Fruit fly (Drosophila melanogaster) whole organism, embryonic: ENCODE results near the gene SP555.
A peak's percentile ranks its signal among the peaks of the same experiment; 100 is the strongest.

Experiments
- Ada2b ChIP-seq: fragments of 200-800 bp; sonication (Bioruptor generic); IDR thresholded peaks from 2 replicates; pipeline ENCODE4 v1.3.6; 2022; ENCODE audit warnings: missing biosample characterization, missing genetic modification characterization
- B-H1 ChIP-seq: fragments of 200-800 bp; sonication (Bioruptor generic); IDR thresholded peaks from 3 replicates; pipeline ENCODE4 v1.3.6; 2022; ENCODE audit warnings: missing biosample characterization, missing genetic modification characterization
- BEAF-32 ChIP-seq: fragments of 200-800 bp; sonication (Bioruptor generic); optimal IDR thresholded peaks from 3 replicates; lab custom pipeline; 2017; ENCODE audit warnings: missing biosample characterization, missing genetic modification characterization, mild to moderate bottlenecking, moderate library complexity, missing genetic modification reagents
- CG11504 ChIP-seq: fragments of 200-800 bp; sonication (Bioruptor generic); optimal IDR thresholded peaks from 3 replicates; lab custom pipeline; 2019; ENCODE audit warnings: missing biosample characterization, mild to moderate bottlenecking, missing genetic modification characterization, moderate library complexity
- CG14441 ChIP-seq: fragments of 200-800 bp; sonication (Bioruptor generic); IDR thresholded peaks from 2 replicates; pipeline ENCODE4 v1.3.6; 2022; ENCODE audit warnings: missing biosample characterization, missing genetic modification characterization
- CG14965 ChIP-seq: fragments of 200-800 bp; sonication (Bioruptor generic); optimal IDR thresholded peaks from 2 replicates; lab custom pipeline; 2016; ENCODE audit warnings: missing biosample characterization, missing genetic modification characterization, borderline replicate concordance
- CG1603 ChIP-seq: fragments of 200-800 bp; sonication (Bioruptor generic); optimal IDR thresholded peaks from 2 replicates; lab custom pipeline; 2019; ENCODE audit warnings: missing biosample characterization, mild to moderate bottlenecking, missing genetic modification characterization, moderate library complexity
- CG17361 ChIP-seq: fragments of 200-800 bp; sonication (Bioruptor generic); IDR thresholded peaks from 3 replicates; pipeline ENCODE4 v1.3.6; 2022; ENCODE audit warnings: missing biosample characterization, missing genetic modification characterization
- CG30431 ChIP-seq: fragments of 200-800 bp; sonication (Bioruptor generic); optimal IDR thresholded peaks from 2 replicates; lab custom pipeline; 2017; ENCODE audit warnings: missing biosample characterization, missing genetic modification characterization
- CG3163 ChIP-seq: fragments of 200-800 bp; sonication (Bioruptor generic); optimal IDR thresholded peaks from 3 replicates; lab custom pipeline; 2016; ENCODE audit warnings: missing biosample characterization, missing genetic modification characterization
- CG4282 ChIP-seq: fragments of 200-800 bp; sonication (Bioruptor generic); optimal IDR thresholded peaks from 2 replicates; lab custom pipeline; 2016; ENCODE audit warnings: missing biosample characterization, missing genetic modification characterization
- CG4707 ChIP-seq: fragments of 200-800 bp; sonication (Bioruptor generic); optimal IDR thresholded peaks from 2 replicates; lab custom pipeline; 2018; ENCODE audit warnings: missing biosample characterization, mild to moderate bottlenecking, missing genetic modification characterization, moderate library complexity
- CG4854 ChIP-seq: fragments of 200-800 bp; sonication (Bioruptor generic); optimal IDR thresholded peaks from 2 replicates; lab custom pipeline; 2016; ENCODE audit warnings: missing biosample characterization, missing genetic modification characterization, inconsistent platforms
- CG7357 ChIP-seq: fragments of 200-800 bp; sonication (Bioruptor generic); IDR thresholded peaks from 3 replicates; pipeline ENCODE4 v1.3.6; 2022; ENCODE audit warnings: missing biosample characterization, missing genetic modification characterization
- CG7928 ChIP-seq: fragments of 200-800 bp; sonication (Bioruptor generic); optimal IDR thresholded peaks from 2 replicates; lab custom pipeline; 2017; ENCODE audit warnings: missing biosample characterization, mild to moderate bottlenecking, missing genetic modification characterization
- CG9932 ChIP-seq: fragments of 200-800 bp; sonication (Bioruptor generic); IDR thresholded peaks from 2 replicates; pipeline ENCODE4 v1.3.6; 2022; ENCODE audit warnings: missing biosample characterization, missing genetic modification characterization
- Dip3 ChIP-seq: fragments of 200-800 bp; sonication (Bioruptor generic); optimal IDR thresholded peaks from 3 replicates; lab custom pipeline; 2016; ENCODE audit warnings: missing biosample characterization, missing genetic modification characterization
- Dll ChIP-seq: fragments of 200-800 bp; sonication (Bioruptor generic); IDR thresholded peaks from 4 replicates; pipeline ENCODE4 v1.3.6; 2022; ENCODE audit warnings: missing biosample characterization, missing genetic modification characterization; ENCODE audit not compliant: partially characterized antibody
- Fer3 ChIP-seq: fragments of 200-800 bp; sonication (Bioruptor generic); optimal IDR thresholded peaks from 2 replicates; lab custom pipeline; 2018; ENCODE audit warnings: missing biosample characterization, mild to moderate bottlenecking, missing genetic modification characterization, moderate library complexity
- HLH4C ChIP-seq: fragments of 200-800 bp; sonication (Bioruptor generic); IDR thresholded peaks from 3 replicates; pipeline ENCODE4 v1.3.6; 2022; ENCODE audit warnings: missing biosample characterization, missing genetic modification characterization; ENCODE audit not compliant: partially characterized antibody
- Hr51 ChIP-seq, 2 experiments: fragments of 200-800 bp; sonication (Bioruptor generic); optimal IDR thresholded peaks; 2 replicates in 1 of 2; 3 replicates in 1 of 2; lab custom pipeline; 2016 to 2018; ENCODE audit warnings: missing biosample characterization in 2 of 2, missing genetic modification characterization in 2 of 2, mild to moderate bottlenecking in 1 of 2, moderate library complexity in 1 of 2
- Lim3 ChIP-seq: fragments of 200-800 bp; sonication (Bioruptor generic); IDR thresholded peaks from 2 replicates; pipeline ENCODE4 v1.3.6; 2022; ENCODE audit warnings: missing biosample characterization, missing genetic modification characterization
- MBD-R2 ChIP-seq: fragments of 200-800 bp; sonication (Bioruptor generic); IDR thresholded peaks from 2 replicates; pipeline ENCODE4 v1.3.6; 2022; ENCODE audit warnings: missing biosample characterization, missing genetic modification characterization
- Mes4 ChIP-seq: fragments of 200-800 bp; sonication (Bioruptor generic); optimal IDR thresholded peaks from 2 replicates; lab custom pipeline; 2016; ENCODE audit warnings: missing biosample characterization, missing genetic modification characterization
- Oaz ChIP-seq: fragments of 200-800 bp; sonication (Bioruptor generic); IDR thresholded peaks from 2 replicates; pipeline ENCODE4 v1.3.6; 2022; ENCODE audit warnings: missing biosample characterization, missing genetic modification characterization
- Ravus ChIP-seq: fragments of 200-800 bp; sonication (Bioruptor generic); IDR thresholded peaks from 2 replicates; pipeline ENCODE4 v1.3.6; 2022; ENCODE audit warnings: missing biosample characterization, missing genetic modification characterization
- Rx ChIP-seq: fragments of 200-800 bp; sonication (Bioruptor generic); IDR thresholded peaks from 2 replicates; pipeline ENCODE4 v1.3.6; 2022; ENCODE audit warnings: missing biosample characterization, missing genetic modification characterization
- Sin3A ChIP-seq: fragments of >200 bp; optimal IDR thresholded peaks from 2 replicates; lab custom pipeline; 2018
- Tbp ChIP-seq: fragments of >200 bp; optimal IDR thresholded peaks from 2 replicates; lab custom pipeline; 2018; ENCODE audit warnings: missing biosample characterization, missing genetic modification characterization
- ac ChIP-seq: fragments of 200-800 bp; sonication (Bioruptor generic); optimal IDR thresholded peaks from 3 replicates; lab custom pipeline; 2017; ENCODE audit warnings: missing biosample characterization, mild to moderate bottlenecking, missing genetic modification characterization
- az2 ChIP-seq: fragments of 200-800 bp; sonication (Bioruptor generic); optimal IDR thresholded peaks from 3 replicates; lab custom pipeline; 2016; ENCODE audit warnings: missing biosample characterization, missing genetic modification characterization
- chm ChIP-seq: fragments of 200-800 bp; sonication (Bioruptor generic); IDR thresholded peaks from 2 replicates; pipeline ENCODE4 v1.3.6; 2022; ENCODE audit warnings: missing biosample characterization, missing genetic modification characterization
- ci ChIP-seq: fragments of 200-800 bp; sonication (Bioruptor generic); IDR thresholded peaks from 3 replicates; pipeline ENCODE4 v1.3.6; 2022; ENCODE audit warnings: missing biosample characterization, missing genetic modification characterization
- corto ChIP-seq: fragments of 200-800 bp; sonication (Bioruptor generic); optimal IDR thresholded peaks from 2 replicates; lab custom pipeline; 2016; ENCODE audit warnings: missing biosample characterization, mild to moderate bottlenecking, missing genetic modification characterization, moderate library complexity
- crc ChIP-seq: fragments of 200-800 bp; sonication (Bioruptor generic); optimal IDR thresholded peaks from 2 replicates; lab custom pipeline; 2016; ENCODE audit warnings: missing biosample characterization, missing genetic modification characterization
- dpn ChIP-seq, 2 experiments: fragments of 200-800 bp; sonication (Bioruptor generic); optimal IDR thresholded peaks; 3 replicates each; lab custom pipeline; 2016; ENCODE audit warnings: missing biosample characterization in 2 of 2, missing genetic modification characterization in 2 of 2
- emc ChIP-seq: fragments of 200-800 bp; sonication (Bioruptor generic); optimal IDR thresholded peaks from 2 replicates; lab custom pipeline; 2016; ENCODE audit warnings: missing biosample characterization, missing genetic modification characterization
- gem ChIP-seq: fragments of 200-800 bp; sonication (Bioruptor generic); optimal IDR thresholded peaks from 2 replicates; lab custom pipeline; 2019; ENCODE audit warnings: missing biosample characterization, mild to moderate bottlenecking, missing genetic modification characterization, moderate library complexity
- grau ChIP-seq: fragments of 200-800 bp; optimal IDR thresholded peaks from 3 replicates; lab custom pipeline; 2019; ENCODE audit warnings: missing biosample characterization, mild to moderate bottlenecking, missing genetic modification characterization, moderate library complexity
- hth ChIP-seq: fragments of >200 bp; optimal IDR thresholded peaks from 2 replicates; lab custom pipeline; 2017; ENCODE audit warnings: inconsistent platforms
- ind ChIP-seq: fragments of 200-800 bp; sonication (Bioruptor generic); optimal IDR thresholded peaks from 3 replicates; lab custom pipeline; 2016; ENCODE audit warnings: missing biosample characterization, missing genetic modification characterization
- lov ChIP-seq, 2 experiments: fragments of 200-800 bp in 1 of 2; fragments of >200 bp in 1 of 2; sonication (Bioruptor generic) in 1 of 2; IDR thresholded peaks in 1 of 2; optimal IDR thresholded peaks in 1 of 2; 2 replicates in 1 of 2; 3 replicates in 1 of 2; pipeline versions ENCODE4 v1.3.6 to Lab custom; 2017 to 2022; ENCODE audit warnings: missing biosample characterization in 1 of 2, missing genetic modification characterization in 1 of 2
- onecut ChIP-seq: fragments of 200-800 bp; sonication (Bioruptor generic); IDR thresholded peaks from 2 replicates; pipeline ENCODE4 v1.3.6; 2022; ENCODE audit warnings: missing biosample characterization, missing genetic modification characterization
- prd ChIP-seq, 3 experiments: fragments of >200 bp in 2 of 3; fragments of 200-800 bp in 1 of 3; sonication (Bioruptor generic) in 1 of 3; optimal IDR thresholded peaks in 2 of 3; IDR thresholded peaks in 1 of 3; 2 replicates in 2 of 3; 3 replicates in 1 of 3; pipeline versions ENCODE4 v1.3.6 to Lab custom; 2017 to 2022; ENCODE audit warnings: missing biosample characterization in 1 of 3, missing genetic modification characterization in 1 of 3
- scrt ChIP-seq: fragments of 200-800 bp; sonication (Bioruptor generic); optimal IDR thresholded peaks from 2 replicates; lab custom pipeline; 2018; ENCODE audit warnings: missing biosample characterization, mild to moderate bottlenecking, missing genetic modification characterization, moderate library complexity
- sima ChIP-seq: fragments of 200-800 bp; sonication (Bioruptor generic); optimal IDR thresholded peaks from 2 replicates; lab custom pipeline; 2016; ENCODE audit warnings: missing biosample characterization, missing genetic modification characterization
- sisA ChIP-seq: fragments of 200-800 bp; sonication (Bioruptor generic); IDR thresholded peaks from 2 replicates; pipeline ENCODE4 v1.3.6; 2022; ENCODE audit warnings: missing biosample characterization, missing genetic modification characterization
- tio ChIP-seq: fragments of 200-800 bp; sonication (Bioruptor generic); optimal IDR thresholded peaks from 2 replicates; lab custom pipeline; 2017; ENCODE audit warnings: missing biosample characterization, missing genetic modification characterization, inconsistent platforms
- unpg ChIP-seq: fragments of 200-800 bp; sonication (Bioruptor generic); optimal IDR thresholded peaks from 3 replicates; lab custom pipeline; 2018; ENCODE audit warnings: missing biosample characterization, mild to moderate bottlenecking, missing genetic modification characterization, moderate library complexity
- wdn ChIP-seq: fragments of 200-800 bp; sonication (Bioruptor generic); IDR thresholded peaks from 2 replicates; pipeline ENCODE4 v1.3.6; 2022; ENCODE audit warnings: missing biosample characterization, missing genetic modification characterization

SP555 gene

dm6 chr2L:5059645-5060254 is 22.2 kb downstream of the SP555 start, which contains the start of gene Rpn11 (continued):
- TF ChIP-seq wdn (no peak), Lim3 (no peak), CG14441 (GFP tag; lab: Robert Waterston, UW) (peak; percentile 14; the same call in 1 of the 2 replicates), chm (no peak), CG1603 (tag; lab: Kevin White, UChicago) (peak; percentile 47), CG4282 (GFP tag; lab: Kevin White, UChicago) (no peak), B-H1 (GFP tag; lab: Robert Waterston, UW) (peak; percentile 41; the same call in 1 of the 3 replicates), ind (GFP tag; lab: Kevin White, UChicago) (peak; percentile 54), Rx (GFP tag; lab: Robert Waterston, UW) (no peak), Oaz (GFP tag; lab: Robert Waterston, UW) (no peak), CG7928 (GFP tag; lab: Kevin White, UChicago) (no peak), sima (GFP tag; lab: Kevin White, UChicago) (no peak), Fer3 (tag; lab: Kevin White, UChicago) (peak; percentile 66), dpn (GFP tag; optimal IDR thresholded peaks at IDR 0.05; lab: Kevin White, UChicago) (peak; percentile 51 to 75), Mes4 (GFP tag; lab: Kevin White, UChicago) (no peak), crc (GFP tag; lab: Kevin White, UChicago) (no peak), Sin3A (peak; percentile 6), onecut (GFP tag; lab: Robert Waterston, UW) (no peak), prd (optimal IDR thresholded peaks at IDR 0.05; lab: Kevin White, UChicago) (no peak), prd (GFP tag; IDR thresholded peaks at IDR 0.05; lab: Robert Waterston, UW) (peak; percentile 50), CG7357 (GFP tag; lab: Robert Waterston, UW) (0 out of 3 replicates have a peak, but pooled peaks have one; percentile 25), sisA (GFP tag; lab: Robert Waterston, UW) (peak; percentile 12; the same call in 1 of the 2 replicates), lov (optimal IDR thresholded peaks at IDR 0.05; lab: Kevin White, UChicago) (no peak), lov (GFP tag; IDR thresholded peaks at IDR 0.05; lab: Robert Waterston, UW) (no peak), CG17361 (GFP tag; lab: Robert Waterston, UW) (peak; percentile 86), MBD-R2 (GFP tag; lab: Robert Waterston, UW) (peak; percentile 73), Ada2b (GFP tag; lab: Robert Waterston, UW) (peak; percentile 41; the same call in 1 of the 2 replicates), CG14965 (GFP tag; lab: Kevin White, UChicago) (no peak), hth (lab: Kevin White, UChicago) (no peak), CG4707 (GFP tag; lab: Kevin White, UChicago) (no peak), az2 (peak; percentile 67), CG4854 (GFP tag; lab: Kevin White, UChicago) (peak; percentile 19), CG3163 (no peak), corto (GFP tag; lab: Kevin White, UChicago) (no peak), BEAF-32 (peak; percentile 78), CG9932 (GFP tag; lab: Robert Waterston, UW) (peak; percentile 63), grau (tag; lab: Kevin White, UChicago) (peak; percentile 74), Dll (GFP tag; lab: Robert Waterston, UW) (peak; percentile 74), Dip3 (peak; percentile 34), CG11504 (tag; lab: Kevin White, UChicago) (peak; percentile 73), HLH4C (GFP tag; lab: Robert Waterston, UW) (peak; percentile 44), CG30431 (GFP tag; lab: Kevin White, UChicago) (no peak), Hr51 (GFP tag; optimal IDR thresholded peaks at IDR 0.05; lab: Kevin White, UChicago) (peak in 1 of 2 experiments; percentile 61), ac (GFP tag; lab: Kevin White, UChicago) (no peak), emc (GFP tag; lab: Kevin White, UChicago) (no peak), ci (GFP tag; lab: Robert Waterston, UW) (0 out of 3 replicates have a peak, but pooled peaks have one; percentile 9), scrt (peak; percentile 15), Ravus (no peak), Tbp (GFP tag; lab: Kevin White, UChicago) (no peak), gem (tag; lab: Kevin White, UChicago) (peak; percentile 83), tio (GFP tag; lab: Kevin White, UChicago) (peak; percentile 45), unpg (peak; percentile 41)
